Fruit fly (Drosophila melanogaster): Measurements from ENCODE around the gene CG8578.
A peak's percentile ranks its signal among the peaks of the same experiment; 100 is the strongest.

CG8578 gene

DNA sequence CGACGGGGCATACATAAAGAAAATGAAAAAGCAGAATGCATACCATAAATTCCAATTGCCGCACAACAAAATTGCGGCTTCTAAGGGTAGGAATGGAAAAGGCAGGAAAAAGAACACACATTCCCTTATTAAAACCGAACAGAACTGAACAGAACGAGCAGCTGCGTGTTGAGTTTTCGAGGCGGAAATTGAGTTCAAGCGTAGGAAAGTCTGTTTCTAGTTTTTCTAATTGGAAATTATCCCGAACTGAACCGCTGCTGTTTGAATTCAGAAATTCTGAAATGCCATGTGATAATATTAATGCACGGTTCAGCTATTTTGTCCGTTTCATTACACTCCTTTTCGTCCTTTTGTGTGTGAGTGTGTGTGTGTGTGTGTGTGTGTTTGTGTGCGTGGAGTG is 27.4 kb upstream of the CG8578 start:
- no peak for TF ChIP-seq CG17801 (GFP tag; optimal IDR thresholded peaks at IDR 0.05; ENCODE audit: partially characterized antibody)

DNA sequence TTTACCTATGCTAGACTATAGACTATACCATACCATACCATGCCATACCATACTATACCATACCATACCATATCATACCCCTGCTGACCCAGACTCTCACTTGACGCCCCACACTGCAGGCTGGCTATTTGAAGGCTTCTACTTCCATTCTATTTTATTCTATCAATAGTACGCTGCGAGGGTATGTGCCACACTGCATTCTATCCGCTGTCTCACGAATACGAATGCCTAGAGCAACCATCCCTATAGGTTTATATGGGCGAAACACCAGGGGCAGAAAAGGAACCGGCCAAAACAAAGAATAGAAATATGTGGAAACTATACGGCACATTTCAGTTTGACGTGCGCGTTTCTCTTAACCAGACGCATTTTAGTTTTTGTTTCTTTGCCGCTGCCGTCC is 26.5 kb upstream of the CG8578 start:
- no peak for TF ChIP-seq CG17801 (GFP tag; optimal IDR thresholded peaks at IDR 0.05; ENCODE audit: partially characterized antibody)

DNA sequence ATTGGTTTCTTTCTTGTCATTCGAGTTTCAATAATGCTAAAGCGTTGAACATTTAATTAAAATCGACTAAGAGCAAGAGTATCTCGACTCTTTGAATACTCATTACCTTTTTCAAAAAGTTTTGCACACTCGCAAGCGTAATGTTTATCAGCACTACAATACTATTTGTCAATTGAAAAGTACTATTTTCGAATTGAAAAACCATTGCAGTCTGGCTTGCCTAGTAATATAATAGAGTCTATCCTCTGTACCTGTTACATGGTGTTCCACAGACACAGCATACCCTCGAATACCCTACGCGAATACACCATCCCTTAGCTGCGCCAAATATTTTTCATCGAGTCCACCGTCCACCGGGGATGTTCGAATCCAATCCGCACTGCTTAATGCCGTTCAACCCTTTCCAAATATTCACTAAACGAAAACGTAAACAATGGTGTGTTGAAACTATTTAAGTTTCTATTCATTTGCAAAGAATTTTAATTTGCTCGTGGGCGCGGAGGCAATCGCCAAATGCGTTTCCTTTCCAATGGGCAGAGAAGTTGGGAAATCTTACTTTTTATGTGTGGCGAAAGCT is 25.6 kb upstream of the CG8578 start:
- no peak for TF ChIP-seq CG17801 (GFP tag; optimal IDR thresholded peaks at IDR 0.05; ENCODE audit: partially characterized antibody)

DNA sequence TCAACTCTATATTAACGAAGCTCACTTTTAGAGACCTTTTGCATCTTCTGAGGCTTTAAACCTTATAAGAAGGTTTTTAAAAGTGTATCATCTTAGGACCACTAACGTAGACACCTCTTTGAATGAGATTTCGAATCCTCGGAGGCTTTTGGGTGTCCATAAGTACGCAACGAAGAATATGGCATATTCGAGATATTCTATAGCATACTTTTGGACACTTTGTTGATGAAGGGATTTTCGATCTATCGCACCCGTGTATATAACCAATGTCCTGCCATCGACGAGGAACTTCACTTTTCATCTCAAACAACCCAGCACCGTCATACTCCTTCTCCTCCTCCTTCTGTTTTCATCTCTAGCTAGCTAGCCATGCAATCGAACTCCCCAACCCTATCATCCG is 21.9 kb upstream of the CG8578 start:
- TF ChIP-seq CG17801 (GFP tag; optimal IDR thresholded peaks at IDR 0.05; ENCODE audit: partially characterized antibody) = no peak

DNA sequence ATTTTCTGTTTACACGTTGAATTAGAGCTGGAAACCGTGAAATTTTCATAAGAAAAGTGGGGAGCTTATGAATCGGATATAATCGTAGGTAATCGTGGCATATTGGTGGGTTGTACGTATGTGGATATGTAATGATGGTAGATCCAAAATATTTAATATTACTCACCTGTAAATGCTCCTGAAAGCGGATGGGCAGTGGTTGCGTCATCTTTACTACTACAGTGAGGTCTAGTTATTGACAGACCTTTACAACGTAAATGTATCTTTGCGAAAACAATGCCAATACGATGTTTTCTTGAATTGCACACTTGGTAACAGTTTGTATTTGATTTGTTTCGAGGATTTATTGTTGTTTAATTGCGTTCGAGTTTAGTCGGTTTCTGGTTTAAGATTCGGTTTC is 10.3 kb upstream of the CG8578 start:
- no peak for TF ChIP-seq CG17801 (GFP tag; optimal IDR thresholded peaks at IDR 0.05; ENCODE audit: partially characterized antibody)

DNA sequence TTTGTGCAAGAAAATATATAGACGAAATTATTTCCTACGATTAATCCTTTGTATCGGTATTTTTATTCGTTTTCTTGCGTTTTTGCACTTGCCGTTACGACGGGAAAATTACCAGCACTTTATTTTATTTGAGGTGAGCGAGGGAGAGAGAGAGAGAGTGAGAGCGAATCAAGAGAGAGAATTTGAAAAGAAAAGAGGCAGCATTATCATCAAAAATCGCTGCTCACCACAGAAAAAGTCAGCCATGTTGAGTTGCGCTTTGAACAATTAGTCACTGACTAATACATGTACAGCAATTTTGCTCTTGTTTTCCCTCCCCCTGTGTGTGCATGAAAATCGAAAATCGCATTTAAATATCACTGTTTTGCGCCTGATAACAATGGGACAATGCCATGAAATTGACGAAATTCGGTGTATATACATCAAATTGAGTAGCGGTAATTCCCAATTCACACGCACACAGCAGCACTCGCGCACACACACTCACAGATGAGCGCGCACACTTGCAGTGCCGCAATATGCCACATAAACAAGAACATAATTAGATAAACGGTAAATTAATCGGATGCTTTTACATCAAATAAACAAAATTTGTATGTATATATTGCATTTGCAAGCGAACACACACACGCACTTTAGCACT is 9.6 kb upstream of the CG8578 start:
- TF ChIP-seq CG17801 (GFP tag; optimal IDR thresholded peaks at IDR 0.05; ENCODE audit: partially characterized antibody) = no peak

DNA sequence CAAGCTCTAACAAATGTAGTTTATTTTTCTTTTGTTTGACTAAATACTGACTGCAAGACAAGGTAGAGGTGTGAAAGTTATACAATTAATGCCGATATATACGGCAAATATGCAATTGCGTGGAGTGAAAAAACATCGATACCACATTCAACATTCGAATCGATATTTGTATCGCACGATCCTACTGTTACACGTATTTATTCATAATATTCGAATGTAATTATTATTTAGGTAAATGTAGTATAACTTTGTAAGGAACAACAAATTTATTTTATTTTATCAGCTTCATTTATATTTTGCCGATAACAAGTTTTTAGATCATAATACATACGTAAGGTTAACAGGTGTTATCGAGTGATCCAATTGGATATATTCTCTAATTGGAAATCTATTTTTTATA is 8.9 kb upstream of the CG8578 start, which contains the start of gene Chc:
Gene Chc (minus strand): TSS at position 98 of the 400 bp plus-strand sequence.
- TF ChIP-seq CG17801 (GFP tag; optimal IDR thresholded peaks at IDR 0.05; ENCODE audit: partially characterized antibody) = no peak

DNA sequence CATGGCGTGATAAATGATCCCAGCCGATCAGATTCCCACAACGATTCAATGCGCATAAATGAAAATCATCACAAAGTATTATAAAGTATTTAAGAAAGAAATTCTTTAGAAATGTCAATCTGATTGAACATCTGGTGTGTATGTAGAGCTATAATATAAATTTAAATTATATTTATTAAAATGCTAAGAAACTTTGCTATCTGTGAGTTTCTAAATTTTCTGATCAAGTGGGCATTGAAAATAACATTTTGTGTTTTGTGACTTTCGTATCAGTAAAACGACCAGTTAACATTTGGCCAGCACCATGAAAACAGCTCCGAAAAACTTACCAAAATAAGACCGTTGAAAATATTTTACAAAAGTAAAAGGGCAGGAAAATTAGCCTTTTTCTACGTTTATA is 6.7 kb upstream of the CG8578 start, which contains the start of gene CG8565:
Gene CG8565 (plus strand): TSS at position 301 of the 400 bp plus-strand sequence.
- TF ChIP-seq CG17801 (GFP tag; optimal IDR thresholded peaks at IDR 0.05; ENCODE audit: partially characterized antibody) = no peak

DNA sequence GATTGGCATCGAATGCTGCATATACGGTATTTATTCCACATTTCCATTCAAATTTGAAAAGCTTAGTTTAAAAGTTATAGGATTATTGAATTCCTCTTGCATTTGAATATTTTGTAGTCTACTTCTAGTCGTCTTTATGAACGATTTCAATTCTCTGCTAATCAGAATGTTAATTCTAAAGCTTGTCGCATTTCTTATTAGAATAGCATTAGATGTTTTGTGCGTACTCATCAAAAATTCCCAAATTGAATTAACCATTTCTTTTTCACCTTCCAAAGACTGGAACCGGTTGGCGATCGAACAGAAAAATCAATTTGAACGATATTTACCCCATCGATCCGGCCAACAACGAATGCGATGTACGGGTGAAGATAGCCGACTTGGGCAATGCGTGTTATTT is 4.3 kb upstream of the CG8578 start:
- TF ChIP-seq CG17801 (GFP tag; optimal IDR thresholded peaks at IDR 0.05; ENCODE audit: partially characterized antibody) = no peak

DNA sequence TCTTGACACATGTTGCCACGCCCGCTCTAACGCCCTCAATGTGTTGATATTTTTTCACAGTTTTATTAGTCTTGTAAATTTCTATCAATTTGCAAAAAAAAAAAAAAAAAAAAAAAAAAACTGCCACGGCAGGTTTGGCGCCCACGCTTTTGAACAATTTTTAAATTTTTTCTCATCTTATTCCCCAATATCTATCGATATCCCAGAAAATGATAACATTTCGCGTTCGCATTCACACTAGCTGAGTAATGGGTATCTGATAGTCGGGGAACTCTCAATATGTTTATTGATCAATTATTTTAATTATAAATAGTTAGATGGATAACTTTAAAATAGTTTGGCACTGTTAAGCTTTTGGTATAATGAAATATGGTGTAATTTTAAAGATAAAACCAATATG is 2.9 kb upstream of the CG8578 start:
- TF ChIP-seq CG17801 (GFP tag; optimal IDR thresholded peaks at IDR 0.05; ENCODE audit: partially characterized antibody) = no peak

DNA sequence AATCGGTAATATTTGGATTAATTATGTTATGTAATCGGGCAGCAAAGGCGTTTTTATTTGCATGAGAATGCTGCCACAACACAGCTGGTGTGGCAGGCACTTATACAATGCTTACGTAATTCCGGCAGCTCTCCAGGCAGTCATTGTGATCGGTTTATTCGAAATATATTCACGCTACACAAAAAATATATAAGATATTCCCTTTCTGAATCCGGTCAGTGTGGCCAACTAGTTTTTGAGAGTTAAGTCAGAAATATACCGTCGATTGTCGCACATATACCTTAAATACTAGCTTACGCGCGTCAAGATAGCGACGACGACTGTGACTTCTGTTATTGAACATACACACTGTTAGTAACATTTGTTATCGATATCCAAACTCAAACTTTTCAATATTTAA is 4.7 kb downstream of the CG8578 start, which contains the start of gene sun:
Gene sun (minus strand): TSS at position 238 of the 400 bp plus-strand sequence.
- peak; percentile 19 for TF ChIP-seq CG17801 (GFP tag; optimal IDR thresholded peaks at IDR 0.05; ENCODE audit: partially characterized antibody)

DNA sequence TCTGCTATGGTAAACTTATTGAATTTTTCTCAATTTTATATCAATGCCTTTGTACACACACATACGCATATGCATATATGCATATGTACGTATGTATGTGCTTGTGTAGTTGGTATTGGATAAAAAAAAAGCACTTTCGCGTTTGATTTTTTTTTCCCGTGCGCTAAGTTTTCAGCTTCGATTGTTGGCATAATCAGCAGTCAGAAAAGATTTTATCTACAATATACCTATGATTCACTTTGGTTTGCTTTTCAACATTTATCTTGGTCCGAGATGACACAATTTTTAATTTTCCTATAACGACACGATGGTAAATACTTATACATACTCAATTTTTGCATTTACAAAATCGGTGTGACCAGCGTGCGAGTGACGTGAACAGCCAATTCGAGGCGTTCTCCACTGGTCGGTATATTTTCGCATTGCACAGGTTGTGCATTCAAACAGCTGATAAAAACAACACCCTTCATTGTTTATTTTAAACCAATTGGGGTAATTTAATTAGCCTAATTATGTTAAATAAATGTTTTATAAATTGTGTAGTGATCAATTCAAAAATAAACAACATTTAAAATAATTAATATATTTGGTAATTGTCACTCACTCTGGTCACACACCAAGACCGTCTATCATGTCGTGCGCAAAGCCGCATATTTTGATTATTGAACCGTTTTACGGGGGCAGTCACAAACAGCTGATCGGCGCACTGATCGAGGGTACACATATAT is 8.7 kb downstream of the CG8578 start, which contains the start of the genes UBL3 and CG15914:
Gene UBL3 (minus strand): TSS at position 361 of the 728 bp plus-strand sequence.
Gene CG15914 (plus strand): TSS at position 607 of the 728 bp plus-strand sequence.
- TF ChIP-seq CG17801 (GFP tag; optimal IDR thresholded peaks at IDR 0.05; ENCODE audit: partially characterized antibody) = peak; percentile 56

DNA sequence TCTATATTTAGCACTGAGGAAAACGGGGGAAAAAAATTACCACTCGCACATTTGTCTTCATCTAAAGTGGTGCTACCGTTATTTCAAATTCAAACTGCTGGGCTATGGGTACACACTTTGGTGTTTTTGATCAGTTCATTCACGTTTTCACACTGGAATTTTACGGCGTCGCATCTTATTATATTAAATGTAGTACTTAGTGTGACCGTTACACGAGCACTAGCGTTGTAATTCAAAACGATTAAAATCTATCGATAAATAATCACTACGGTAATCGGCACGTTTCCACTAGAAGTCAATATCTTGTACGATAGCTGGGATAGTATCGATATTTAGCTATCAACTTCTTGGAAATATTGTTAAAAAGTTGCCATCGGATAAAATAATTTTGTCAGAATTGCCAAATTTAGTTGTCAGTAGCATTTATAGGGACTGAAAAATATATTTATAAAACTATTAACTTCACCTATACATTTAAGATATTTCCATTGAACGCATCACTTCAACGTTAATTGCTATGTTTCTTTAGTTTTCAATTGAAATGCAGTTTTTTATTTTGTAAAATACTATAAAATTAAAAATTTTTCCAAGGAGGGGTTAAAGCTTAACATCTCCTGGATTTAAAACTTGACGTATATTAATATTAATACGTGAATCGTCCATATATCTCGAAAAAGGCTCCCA is 13.5 kb downstream of the CG8578 start, which contains the start of the genes CG46440 and Myb:
Gene CG46440 (minus strand): TSS at position 223 of the 684 bp plus-strand sequence.
Gene Myb (minus strand): TSS at position 223 of the 684 bp plus-strand sequence.
- no peak for TF ChIP-seq CG17801 (GFP tag; optimal IDR thresholded peaks at IDR 0.05; ENCODE audit: partially characterized antibody)

DNA sequence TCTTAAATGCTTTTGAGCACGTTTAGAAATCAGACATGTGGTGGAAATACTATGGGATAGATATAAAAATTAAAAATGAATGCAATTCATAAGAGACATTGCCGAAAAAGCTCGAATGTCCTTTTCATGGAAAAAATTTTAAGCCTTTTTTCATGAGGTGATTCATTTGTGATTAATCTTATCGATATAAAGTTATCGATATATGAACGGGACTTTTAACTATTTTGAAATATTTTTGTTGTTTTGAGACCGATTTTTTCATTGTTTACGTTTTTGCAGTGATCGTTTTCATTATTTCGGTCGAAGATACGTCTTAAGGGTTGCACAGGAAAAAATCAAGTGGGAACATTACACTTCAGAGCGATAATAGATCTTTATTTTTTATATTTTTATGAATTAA is 15.1 kb downstream of the CG8578 start, which contains the start of gene AlkB:
Gene AlkB (minus strand): TSS at position 101 of the 400 bp plus-strand sequence.
- no peak for TF ChIP-seq CG17801 (GFP tag; optimal IDR thresholded peaks at IDR 0.05; ENCODE audit: partially characterized antibody)

DNA sequence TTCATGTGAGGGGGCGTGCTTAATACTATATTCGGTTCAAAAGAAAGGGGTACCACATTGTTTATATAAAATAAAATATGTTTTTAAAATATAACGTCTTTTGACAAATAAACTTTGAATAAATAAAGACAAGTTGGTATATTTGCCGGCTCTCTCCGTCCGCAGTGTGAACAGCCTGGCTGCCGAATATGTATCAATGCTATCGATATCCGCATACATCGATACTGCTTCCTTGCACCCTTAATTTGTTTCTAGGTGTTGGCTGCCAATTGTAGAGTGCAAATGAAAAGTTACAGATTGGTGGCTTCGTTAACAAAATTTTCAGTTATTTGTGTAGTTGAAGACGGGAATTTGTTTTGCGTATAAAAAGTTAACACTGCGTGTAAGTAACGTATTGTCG is 15.6 kb downstream of the CG8578 start, which contains the start of gene Gbeta13F:
Gene Gbeta13F (plus strand): TSS at position 247 of the 400 bp plus-strand sequence.
- TF ChIP-seq CG17801 (GFP tag; optimal IDR thresholded peaks at IDR 0.05; ENCODE audit: partially characterized antibody) = no peak
